Fruit fly (Drosophila melanogaster): Measurements from ENCODE around the gene Pmvk.
A peak's percentile ranks its signal among the peaks of the same experiment; 100 is the strongest.

The Pmvk gene

dm6 chr2L:19583926-19584392 is 3.8 kb upstream of the Pmvk start, which contains the start of the genes PCNA2 and CG10366 (continued):
- no peak for TF ChIP-seq CG1529 (GFP tag; optimal IDR thresholded peaks at IDR 0.05)
- no peak for TF ChIP-seq CG6765 (GFP tag; optimal IDR thresholded peaks at IDR 0.05)
- TF ChIP-seq psq (GFP tag; optimal IDR thresholded peaks at IDR 0.05) = no peak
- TF ChIP-seq dan (GFP tag; IDR thresholded peaks at IDR 0.05) = no peak
- TF ChIP-seq D19B (GFP tag; optimal IDR thresholded peaks at IDR 0.05) = no peak
- TF ChIP-seq Max (GFP tag; optimal IDR thresholded peaks at IDR 0.05) = peak; percentile 76
- TF ChIP-seq ftz-f1 (GFP tag; optimal IDR thresholded peaks at IDR 0.05) = peak; percentile 60
- 0 out of 3 replicates have a peak, but pooled peaks have one; percentile 12 for TF ChIP-seq B-H1 (GFP tag; IDR thresholded peaks at IDR 0.05)
- peak; percentile 88 for TF ChIP-seq Nf-YC (tag; optimal IDR thresholded peaks at IDR 0.05)
- no peak for TF ChIP-seq Hmx (GFP tag; optimal IDR thresholded peaks at IDR 0.05)
- peak; percentile 50 for TF ChIP-seq CG4424 (GFP tag; optimal IDR thresholded peaks at IDR 0.05)
- peak; percentile 44; the same call in 1 of the 2 replicates for TF ChIP-seq sisA (GFP tag; IDR thresholded peaks at IDR 0.05)
- TF ChIP-seq CG1832 (GFP tag; optimal IDR thresholded peaks at IDR 0.05) = no peak
- TF ChIP-seq Poxn (GFP tag; IDR thresholded peaks at IDR 0.05) = no peak
- TF ChIP-seq ac (GFP tag; optimal IDR thresholded peaks at IDR 0.05) = no peak
- peak; percentile 64 for TF ChIP-seq Fer1 (GFP tag; optimal IDR thresholded peaks at IDR 0.05)
- no peak for TF ChIP-seq Trl (optimal IDR thresholded peaks at IDR 0.05)
- TF ChIP-seq Trl (GFP tag; optimal IDR thresholded peaks at IDR 0.05) = peak; percentile 85
- peak; percentile 76 for TF ChIP-seq Xbp1 (GFP tag; optimal IDR thresholded peaks at IDR 0.05)
- TF ChIP-seq CG10366 (GFP tag; IDR thresholded peaks at IDR 0.05) = peak; percentile 72
- peak; percentile 13 for TF ChIP-seq CG17802 (tag; optimal IDR thresholded peaks at IDR 0.05)
- TF ChIP-seq zfh2 (GFP tag; optimal IDR thresholded peaks at IDR 0.05) = peak; percentile 79
- no peak for TF ChIP-seq CG2875 (GFP tag; optimal IDR thresholded peaks at IDR 0.05)
- no peak for TF ChIP-seq sima (GFP tag; optimal IDR thresholded peaks at IDR 0.05)
- peak; percentile 35 for TF ChIP-seq caup (GFP tag; optimal IDR thresholded peaks at IDR 0.05; ENCODE audit: severe bottlenecking)
- TF ChIP-seq crp (GFP tag; optimal IDR thresholded peaks at IDR 0.05) = peak; percentile 86 to 98
- TF ChIP-seq odd (GFP tag; optimal IDR thresholded peaks at IDR 0.05) = no peak
- peak; percentile 77 for TF ChIP-seq CG9817 (tag; optimal IDR thresholded peaks at IDR 0.05)
- peak; percentile 45 for TF ChIP-seq Abd-B (GFP tag; optimal IDR thresholded peaks at IDR 0.05)
- no peak for TF ChIP-seq dati (GFP tag; IDR thresholded peaks at IDR 0.05)
- TF ChIP-seq gcm (GFP tag; optimal IDR thresholded peaks at IDR 0.05) = peak; percentile 36
- peak; percentile 26 for TF ChIP-seq CG11398 (GFP tag; optimal IDR thresholded peaks at IDR 0.05)
- peak; percentile 50 to 61 for TF ChIP-seq chif (GFP tag; optimal IDR thresholded peaks at IDR 0.05)
- peak; percentile 94 for TF ChIP-seq MBD-R2 (GFP tag; IDR thresholded peaks at IDR 0.05)
- peak; percentile 75 for TF ChIP-seq Chrac-16 (GFP tag; optimal IDR thresholded peaks at IDR 0.05)
- peak; percentile 78 for TF ChIP-seq CG13775 (GFP tag; optimal IDR thresholded peaks at IDR 0.05)
- TF ChIP-seq Spps (tag; optimal IDR thresholded peaks at IDR 0.05) = peak; percentile 17
- no peak for TF ChIP-seq ham (GFP tag; IDR thresholded peaks at IDR 0.05)
- peak; percentile 63 for TF ChIP-seq Fer3 (tag; optimal IDR thresholded peaks at IDR 0.05)
- TF ChIP-seq CG16779 (GFP tag; IDR thresholded peaks at IDR 0.05) = no peak
- TF ChIP-seq CG18619 (GFP tag; optimal IDR thresholded peaks at IDR 0.05) = peak; percentile 57
- peak; percentile 70 for TF ChIP-seq B-H2 (GFP tag; optimal IDR thresholded peaks at IDR 0.05)
- 0 out of 4 replicates have a peak, but pooled peaks have one; percentile 43 for TF ChIP-seq Dll (GFP tag; IDR thresholded peaks at IDR 0.05; ENCODE audit: partially characterized antibody)
- no peak for TF ChIP-seq CG17612 (GFP tag; IDR thresholded peaks at IDR 0.05)
- peak; percentile 32 for TF ChIP-seq CG2202 (tag; optimal IDR thresholded peaks at IDR 0.05)
- peak; percentile 67 for TF ChIP-seq unpg (GFP tag; optimal IDR thresholded peaks at IDR 0.05)
- TF ChIP-seq CG10267 (tag; optimal IDR thresholded peaks at IDR 0.05) = peak; percentile 67
- peak; percentile 90 for TF ChIP-seq phol (tag; optimal IDR thresholded peaks at IDR 0.05)
- no peak for TF ChIP-seq gcm2 (GFP tag; optimal IDR thresholded peaks at IDR 0.05)
- no peak for TF ChIP-seq Gsc (GFP tag; IDR thresholded peaks at IDR 0.05)
- TF ChIP-seq mam (GFP tag; optimal IDR thresholded peaks at IDR 0.05) = peak; percentile 77

All from whole organism, embryonic.